Fruit fly (Drosophila melanogaster) whole organism, embryonic: Measurements from ENCODE around the gene BomT3.

Source experiments
- Aef1 ChIP-seq: fragments of 200-800 bp; sonication (Bioruptor generic); IDR thresholded peaks from 3 replicates; pipeline ENCODE4 v1.3.6; 2022; ENCODE audit warnings: missing biosample characterization, missing genetic modification characterization
- B-H2 ChIP-seq: fragments of 200-800 bp; sonication (Bioruptor generic); optimal IDR thresholded peaks from 2 replicates; lab custom pipeline; 2018; ENCODE audit warnings: missing biosample characterization, mild to moderate bottlenecking, missing genetic modification characterization
- Bgb ChIP-seq: fragments of 200-800 bp; sonication (Bioruptor generic); IDR thresholded peaks from 2 replicates; pipeline ENCODE4 v1.3.6; 2022; ENCODE audit warnings: missing biosample characterization, missing genetic modification characterization; ENCODE audit not compliant: partially characterized antibody
- C15 ChIP-seq: fragments of 200-800 bp; sonication (Bioruptor generic); IDR thresholded peaks from 3 replicates; pipeline ENCODE4 v1.3.6; 2022; ENCODE audit warnings: missing biosample characterization, missing genetic modification characterization
- CG10462 ChIP-seq: fragments of 200-800 bp; sonication (Bioruptor generic); optimal IDR thresholded peaks from 2 replicates; lab custom pipeline; 2016; ENCODE audit warnings: missing biosample characterization, missing genetic modification characterization
- CG10979 ChIP-seq: fragments of 200-800 bp; sonication (Bioruptor generic); optimal IDR thresholded peaks from 2 replicates; lab custom pipeline; 2018; ENCODE audit warnings: missing biosample characterization, mild to moderate bottlenecking, missing genetic modification characterization, moderate library complexity
- CG11504 ChIP-seq: fragments of 200-800 bp; sonication (Bioruptor generic); optimal IDR thresholded peaks from 3 replicates; lab custom pipeline; 2019; ENCODE audit warnings: missing biosample characterization, mild to moderate bottlenecking, missing genetic modification characterization, moderate library complexity
- CG12071 ChIP-seq: fragments of 200-800 bp; sonication (Bioruptor generic); optimal IDR thresholded peaks from 3 replicates; lab custom pipeline; 2018; ENCODE audit warnings: missing biosample characterization, mild to moderate bottlenecking, missing genetic modification characterization
- CG12236 ChIP-seq: fragments of 200-800 bp; sonication (Bioruptor generic); optimal IDR thresholded peaks from 2 replicates; lab custom pipeline; 2016; ENCODE audit warnings: missing biosample characterization, missing genetic modification characterization
- CG13624 ChIP-seq: fragments of 200-800 bp; sonication (Bioruptor generic); optimal IDR thresholded peaks from 2 replicates; lab custom pipeline; 2016; ENCODE audit warnings: missing biosample characterization, missing genetic modification characterization
- CG14667 ChIP-seq: fragments of 200-800 bp; sonication (Bioruptor generic); IDR thresholded peaks from 2 replicates; pipeline ENCODE4 v1.3.6; 2022; ENCODE audit warnings: missing biosample characterization, missing genetic modification characterization
- CG14710 ChIP-seq: fragments of 200-800 bp; sonication (Bioruptor generic); optimal IDR thresholded peaks from 3 replicates; lab custom pipeline; 2019; ENCODE audit warnings: missing biosample characterization, mild to moderate bottlenecking, missing genetic modification characterization, moderate library complexity
- CG15073 ChIP-seq: fragments of 200-800 bp; sonication (Bioruptor generic); optimal IDR thresholded peaks from 2 replicates; lab custom pipeline; 2016; ENCODE audit warnings: missing biosample characterization, missing genetic modification characterization
- CG17829 ChIP-seq: fragments of 200-800 bp; optimal IDR thresholded peaks from 2 replicates; lab custom pipeline; 2019; ENCODE audit warnings: missing biosample characterization, mild to moderate bottlenecking, missing genetic modification characterization, moderate library complexity
- CG1792 ChIP-seq: fragments of 200-800 bp; sonication (Bioruptor generic); optimal IDR thresholded peaks from 2 replicates; lab custom pipeline; 2016; ENCODE audit warnings: missing biosample characterization, missing genetic modification characterization
- CG31224 ChIP-seq: fragments of 200-800 bp; sonication (Bioruptor generic); IDR thresholded peaks from 2 replicates; pipeline ENCODE4 v1.3.6; 2022; ENCODE audit warnings: missing biosample characterization, missing genetic modification characterization
- CG32532 ChIP-seq: fragments of 200-800 bp; sonication (Bioruptor generic); IDR thresholded peaks from 2 replicates; pipeline ENCODE4 v1.3.6; 2022; ENCODE audit warnings: missing biosample characterization, missing genetic modification characterization
- CG4360 ChIP-seq: fragments of 200-800 bp; sonication (Bioruptor generic); IDR thresholded peaks from 2 replicates; pipeline ENCODE4 v1.3.6; 2022; ENCODE audit warnings: missing biosample characterization, missing genetic modification characterization
- CG4707 ChIP-seq: fragments of 200-800 bp; sonication (Bioruptor generic); optimal IDR thresholded peaks from 2 replicates; lab custom pipeline; 2018; ENCODE audit warnings: missing biosample characterization, mild to moderate bottlenecking, missing genetic modification characterization, moderate library complexity
- CG6683 ChIP-seq: fragments of 200-800 bp; sonication (Bioruptor generic); optimal IDR thresholded peaks from 2 replicates; lab custom pipeline; 2017; ENCODE audit warnings: missing biosample characterization, mild to moderate bottlenecking, missing genetic modification characterization, missing genetic modification reagents
- CG7745 ChIP-seq: fragments of 200-800 bp; sonication (Bioruptor generic); optimal IDR thresholded peaks from 2 replicates; lab custom pipeline; 2018; ENCODE audit warnings: missing biosample characterization, mild to moderate bottlenecking, missing genetic modification characterization, moderate library complexity
- CG9215 ChIP-seq: fragments of 200-800 bp; sonication (Bioruptor generic); IDR thresholded peaks from 2 replicates; pipeline ENCODE4 v1.3.6; 2022; ENCODE audit warnings: missing biosample characterization, missing genetic modification characterization
- CG9609 ChIP-seq: fragments of 200-800 bp; sonication (Bioruptor generic); optimal IDR thresholded peaks from 3 replicates; lab custom pipeline; 2016; ENCODE audit warnings: missing biosample characterization, missing genetic modification characterization
- CoRest ChIP-seq: fragments of 200-800 bp; sonication (Bioruptor generic); optimal IDR thresholded peaks from 3 replicates; lab custom pipeline; 2018; ENCODE audit warnings: missing biosample characterization, mild to moderate bottlenecking, missing genetic modification characterization, moderate library complexity
- D19B ChIP-seq: fragments of 200-800 bp; sonication (Bioruptor generic); optimal IDR thresholded peaks from 2 replicates; lab custom pipeline; 2017; ENCODE audit warnings: missing biosample characterization, mild to moderate bottlenecking, missing genetic modification characterization
- Hr39 ChIP-seq: fragments of >200 bp; optimal IDR thresholded peaks from 2 replicates; lab custom pipeline; 2017
- Max ChIP-seq: fragments of 200-800 bp; sonication (Bioruptor generic); optimal IDR thresholded peaks from 2 replicates; lab custom pipeline; 2016; ENCODE audit warnings: missing biosample characterization, mild to moderate bottlenecking, missing genetic modification characterization
- NfI ChIP-seq: fragments of 200-800 bp; sonication (Bioruptor generic); optimal IDR thresholded peaks from 3 replicates; lab custom pipeline; 2018; ENCODE audit warnings: missing biosample characterization, mild to moderate bottlenecking, missing genetic modification characterization, moderate library complexity
- Opbp ChIP-seq: fragments of 200-800 bp; sonication (Bioruptor generic); IDR thresholded peaks from 3 replicates; pipeline ENCODE4 v1.3.6; 2022; ENCODE audit warnings: missing biosample characterization, missing genetic modification characterization; ENCODE audit not compliant: partially characterized antibody
- Taf1 ChIP-seq: fragments of 200-800 bp; sonication (Bioruptor generic); IDR thresholded peaks from 2 replicates; pipeline ENCODE4 v1.3.6; 2022; ENCODE audit warnings: missing biosample characterization, missing genetic modification characterization
- aop ChIP-seq: fragments of 200-800 bp; sonication (Bioruptor generic); IDR thresholded peaks from 2 replicates; pipeline ENCODE4 v1.3.6; 2022; ENCODE audit warnings: missing biosample characterization, missing genetic modification characterization
- ase ChIP-seq: fragments of 200-800 bp; sonication (Bioruptor generic); IDR thresholded peaks from 3 replicates; pipeline ENCODE4 v1.3.6; 2022; ENCODE audit warnings: missing biosample characterization, missing genetic modification characterization
- bbx ChIP-seq: fragments of 200-800 bp; sonication (Bioruptor generic); IDR thresholded peaks from 2 replicates; pipeline ENCODE4 v1.3.6; 2022; ENCODE audit warnings: missing biosample characterization, missing genetic modification characterization; ENCODE audit not compliant: partially characterized antibody
- bsh ChIP-seq, 2 experiments: fragments of 200-800 bp; sonication (Bioruptor generic); optimal IDR thresholded peaks; 2 replicates each; lab custom pipeline; 2017 to 2018; ENCODE audit warnings: mild to moderate bottlenecking in 2 of 2, missing biosample characterization in 2 of 2, missing genetic modification characterization in 2 of 2, moderate library complexity in 1 of 2
- cas ChIP-seq: fragments of 200-800 bp; sonication (Bioruptor generic); IDR thresholded peaks from 2 replicates; pipeline ENCODE4 v1.3.6; 2022; ENCODE audit warnings: missing biosample characterization, missing genetic modification characterization
- chm ChIP-seq: fragments of 200-800 bp; sonication (Bioruptor generic); IDR thresholded peaks from 2 replicates; pipeline ENCODE4 v1.3.6; 2022; ENCODE audit warnings: missing biosample characterization, missing genetic modification characterization
- croc ChIP-seq: fragments of 200-800 bp; sonication (Bioruptor generic); conservative IDR thresholded peaks from 3 replicates; pipeline ENCODE4 v1.3.6; 2022; ENCODE audit warnings: missing biosample characterization, missing genetic modification characterization
- en ChIP-seq: fragments of 200-800 bp; sonication (Bioruptor generic); optimal IDR thresholded peaks from 2 replicates; lab custom pipeline; 2016; ENCODE audit warnings: missing biosample characterization, missing genetic modification characterization
- eyg ChIP-seq: fragments of 200-800 bp; sonication (Bioruptor generic); optimal IDR thresholded peaks from 3 replicates; lab custom pipeline; 2016; ENCODE audit warnings: missing biosample characterization, missing genetic modification characterization
- gsb ChIP-seq: fragments of 200-800 bp; sonication (Bioruptor generic); IDR thresholded peaks from 2 replicates; pipeline ENCODE4 v1.3.6; 2022; ENCODE audit warnings: missing biosample characterization, missing genetic modification characterization
- ham ChIP-seq: fragments of 200-800 bp; sonication (Bioruptor generic); IDR thresholded peaks from 2 replicates; pipeline ENCODE4 v1.3.6; 2022; ENCODE audit warnings: missing biosample characterization, missing genetic modification characterization
- luna ChIP-seq: fragments of 200-800 bp; sonication (Bioruptor generic); optimal IDR thresholded peaks from 2 replicates; lab custom pipeline; 2016; ENCODE audit warnings: missing biosample characterization, missing genetic modification characterization
- mirr ChIP-seq: fragments of 200-800 bp; sonication (Bioruptor generic); optimal IDR thresholded peaks from 3 replicates; lab custom pipeline; 2018; ENCODE audit warnings: missing biosample characterization, mild to moderate bottlenecking, missing genetic modification characterization
- nau ChIP-seq: fragments of 200-800 bp; sonication (Bioruptor generic); optimal IDR thresholded peaks from 3 replicates; lab custom pipeline; 2017; ENCODE audit warnings: missing biosample characterization, mild to moderate bottlenecking, missing genetic modification characterization, missing genetic modification reagents
- nom ChIP-seq: fragments of 200-800 bp; sonication (Bioruptor generic); optimal IDR thresholded peaks from 2 replicates; lab custom pipeline; 2017; ENCODE audit warnings: missing biosample characterization, missing genetic modification characterization, mild to moderate bottlenecking, moderate library complexity, missing genetic modification reagents
- pho ChIP-seq: fragments of 200-800 bp; sonication (Bioruptor generic); optimal IDR thresholded peaks from 2 replicates; lab custom pipeline; 2016; ENCODE audit warnings: missing biosample characterization, missing genetic modification characterization
- prd ChIP-seq, 3 experiments: fragments of >200 bp in 2 of 3; fragments of 200-800 bp in 1 of 3; sonication (Bioruptor generic) in 1 of 3; optimal IDR thresholded peaks in 2 of 3; IDR thresholded peaks in 1 of 3; 2 replicates in 2 of 3; 3 replicates in 1 of 3; pipeline versions ENCODE4 v1.3.6 to Lab custom; 2017 to 2022; ENCODE audit warnings: missing biosample characterization in 1 of 3, missing genetic modification characterization in 1 of 3
- scrt ChIP-seq: fragments of 200-800 bp; sonication (Bioruptor generic); optimal IDR thresholded peaks from 2 replicates; lab custom pipeline; 2018; ENCODE audit warnings: missing biosample characterization, mild to moderate bottlenecking, missing genetic modification characterization, moderate library complexity
- sug ChIP-seq: fragments of 200-800 bp; optimal IDR thresholded peaks from 2 replicates; lab custom pipeline; 2019; ENCODE audit warnings: missing biosample characterization, mild to moderate bottlenecking, missing genetic modification characterization, moderate library complexity
- vvl ChIP-seq: fragments of 200-800 bp; sonication (Bioruptor generic); IDR thresholded peaks from 2 replicates; pipeline ENCODE4 v1.3.6; 2022; ENCODE audit warnings: missing biosample characterization, missing genetic modification characterization
- wor ChIP-seq: fragments of 200-800 bp; sonication (Bioruptor generic); IDR thresholded peaks from 2 replicates; pipeline ENCODE4 v1.3.6; 2022; ENCODE audit warnings: missing biosample characterization, missing genetic modification characterization

Gene BomT3

DNA sequence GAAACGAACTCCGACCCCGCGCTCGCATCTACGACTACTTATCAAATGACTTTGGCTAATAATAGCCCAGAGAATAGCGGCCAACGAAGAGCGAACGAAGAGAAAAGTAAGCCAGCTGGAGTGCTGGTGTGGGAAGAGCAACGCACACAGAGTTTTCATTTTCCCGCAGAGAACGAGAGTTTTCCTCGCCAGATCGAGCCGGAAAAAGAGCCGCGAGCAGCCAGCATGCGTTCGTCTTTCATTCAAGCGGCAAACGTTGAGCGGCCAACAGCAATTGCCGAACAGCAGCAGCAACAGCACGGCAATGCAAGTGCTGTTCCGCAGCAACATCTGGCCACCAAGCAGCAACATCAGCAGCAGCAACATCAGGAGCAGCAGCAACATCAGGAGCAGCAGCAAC, 38.7 kb upstream of the BomT3 start (continued):
- TF ChIP-seq luna (GFP tag; lab: Kevin White, UChicago) (no peak), CG14710 (tag; lab: Kevin White, UChicago) (no peak), CG7745 (no peak), Taf1 (GFP tag; lab: Robert Waterston, UW) (no peak), prd (optimal IDR thresholded peaks at IDR 0.05; lab: Kevin White, UChicago) (no peak), prd (GFP tag; IDR thresholded peaks at IDR 0.05; lab: Robert Waterston, UW) (no peak), bbx (0 out of 2 replicates have a peak, but pooled peaks have one; percentile 24), CG10462 (GFP tag; lab: Kevin White, UChicago) (no peak), wor (GFP tag; lab: Robert Waterston, UW) (no peak), CG1792 (GFP tag; lab: Kevin White, UChicago) (no peak), NfI (GFP tag; lab: Kevin White, UChicago) (no peak), vvl (no peak), ham (GFP tag; lab: Robert Waterston, UW) (no peak), chm (GFP tag; lab: Robert Waterston, UW) (peak; percentile 60; the same call in 1 of the 2 replicates), aop (GFP tag; lab: Robert Waterston, UW) (no peak), CoRest (tag; lab: Kevin White, UChicago) (no peak), CG4707 (GFP tag; lab: Kevin White, UChicago) (no peak), sug (tag; lab: Kevin White, UChicago) (no peak), eyg (GFP tag; lab: Kevin White, UChicago) (no peak), Bgb (GFP tag; lab: Robert Waterston, UW) (no peak), nau (GFP tag; lab: Kevin White, UChicago) (no peak), CG12071 (GFP tag; lab: Kevin White, UChicago) (peak; percentile 8), ase (GFP tag; lab: Robert Waterston, UW) (no peak), B-H2 (GFP tag; lab: Kevin White, UChicago) (no peak), CG13624 (GFP tag; lab: Kevin White, UChicago) (no peak), CG32532 (GFP tag; lab: Robert Waterston, UW) (peak; percentile 38; the same call in 1 of the 2 replicates), Hr39 (lab: Kevin White, UChicago) (no peak), gsb (GFP tag; lab: Robert Waterston, UW) (peak; percentile 11; the same call in 1 of the 2 replicates), CG11504 (tag; lab: Kevin White, UChicago) (peak; percentile 92), CG6683 (no peak), Opbp (GFP tag; lab: Robert Waterston, UW) (0 out of 3 replicates have a peak, but pooled peaks have one; percentile 22), CG10979 (tag; lab: Kevin White, UChicago) (no peak), bsh (GFP tag; optimal IDR thresholded peaks at IDR 0.05; lab: Kevin White, UChicago) (no peak), croc (no peak), CG9215 (GFP tag; lab: Robert Waterston, UW) (no peak), en (GFP tag; lab: Kevin White, UChicago) (no peak), pho (no peak), CG12236 (GFP tag; lab: Kevin White, UChicago) (no peak), CG15073 (GFP tag; lab: Kevin White, UChicago) (no peak), nom (GFP tag; lab: Kevin White, UChicago) (no peak), Aef1 (GFP tag; lab: Robert Waterston, UW) (no peak), Max (GFP tag; lab: Kevin White, UChicago) (no peak), CG17829 (tag; lab: Kevin White, UChicago) (no peak), C15 (GFP tag; lab: Robert Waterston, UW) (no peak), CG4360 (GFP tag; lab: Robert Waterston, UW) (no peak), CG14667 (GFP tag; lab: Robert Waterston, UW) (no peak), CG31224 (no peak), scrt (GFP tag; lab: Kevin White, UChicago) (no peak), cas (GFP tag; lab: Robert Waterston, UW) (no peak), CG9609 (GFP tag; lab: Kevin White, UChicago) (no peak), mirr (no peak), D19B (GFP tag; lab: Kevin White, UChicago) (no peak)
